Worm (Caenorhabditis elegans): Measurements from ENCODE around the gene ZC395.4.

- TF ChIP-seq T26A8.4 (GFP tag; IDR thresholded peaks at IDR 0.05): no peak
- TF ChIP-seq ztf-11 (tag; optimal IDR thresholded peaks at IDR 0.05): no peak
- TF ChIP-seq lsy-2 (tag; optimal IDR thresholded peaks at IDR 0.05): no peak
- TF ChIP-seq lir-3 (tag; optimal IDR thresholded peaks at IDR 0.05): no peak
- TF ChIP-seq ceh-82 (tag; optimal IDR thresholded peaks at IDR 0.05): no peak
- TF ChIP-seq daf-12 (tag; optimal IDR thresholded peaks at IDR 0.05): no peak
- TF ChIP-seq lin-39 (tag; optimal IDR thresholded peaks at IDR 0.05): no peak
- TF ChIP-seq unc-39 (tag; optimal IDR thresholded peaks at IDR 0.05): no peak
- no peak for TF ChIP-seq snpc-4 (tag; optimal IDR thresholded peaks at IDR 0.05)
Observed at ce11 chrIII:5241854-5242253, 28.1 kb upstream of the ZC395.4 start.
